Worm (Caenorhabditis elegans): ENCODE results near the gene cox-17.

The cox-17 gene

DNA sequence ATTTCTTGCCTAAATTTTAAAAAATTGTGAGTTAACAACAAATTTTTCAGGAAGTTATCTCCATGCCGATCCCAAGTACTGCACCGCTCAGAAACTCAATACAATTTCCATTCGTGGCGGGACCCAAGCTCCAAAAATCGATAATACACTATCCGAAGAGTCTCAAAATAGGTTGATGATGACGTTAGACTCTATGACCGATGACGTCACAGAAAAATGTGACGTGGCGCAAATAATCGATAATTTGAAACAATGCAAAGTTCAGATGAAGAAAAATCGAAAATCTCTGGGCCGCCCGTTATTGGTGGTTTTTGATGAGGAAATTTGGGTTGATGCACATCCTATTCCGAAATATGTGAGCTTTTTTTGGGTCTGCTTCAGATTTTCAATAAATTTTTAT, 6.5 kb upstream of the cox-17 start:
- TF ChIP-seq ceh-28 (tag; optimal IDR thresholded peaks at IDR 0.05) = peak; percentile 49
- TF ChIP-seq elt-2 (tag; optimal IDR thresholded peaks at IDR 0.05) = no peak
- no peak for TF ChIP-seq daf-12 (tag; optimal IDR thresholded peaks at IDR 0.05)
- no peak for TF ChIP-seq fos-1 (tag; optimal IDR thresholded peaks at IDR 0.05)

DNA sequence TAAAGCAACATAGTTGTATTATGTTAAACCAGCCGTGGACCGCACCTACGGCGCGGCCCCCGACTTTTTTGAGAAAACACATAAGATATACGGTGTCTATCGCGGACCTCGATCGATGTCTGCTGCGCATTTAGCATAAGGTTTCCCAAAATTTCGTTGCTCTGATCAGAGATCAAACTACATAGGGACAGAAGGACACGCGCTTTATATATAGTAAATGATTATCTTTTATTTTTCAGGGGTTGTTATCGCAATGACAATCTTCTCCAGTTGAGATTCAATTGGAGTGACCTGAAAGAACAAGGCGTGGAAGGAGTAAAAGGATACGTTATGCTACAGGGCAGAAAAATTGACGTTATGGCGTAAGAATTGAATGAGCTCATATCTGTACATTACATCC, 4.9 kb upstream of the cox-17 start:
- TF ChIP-seq elt-2 (tag; optimal IDR thresholded peaks at IDR 0.05) = peak; percentile 19

DNA sequence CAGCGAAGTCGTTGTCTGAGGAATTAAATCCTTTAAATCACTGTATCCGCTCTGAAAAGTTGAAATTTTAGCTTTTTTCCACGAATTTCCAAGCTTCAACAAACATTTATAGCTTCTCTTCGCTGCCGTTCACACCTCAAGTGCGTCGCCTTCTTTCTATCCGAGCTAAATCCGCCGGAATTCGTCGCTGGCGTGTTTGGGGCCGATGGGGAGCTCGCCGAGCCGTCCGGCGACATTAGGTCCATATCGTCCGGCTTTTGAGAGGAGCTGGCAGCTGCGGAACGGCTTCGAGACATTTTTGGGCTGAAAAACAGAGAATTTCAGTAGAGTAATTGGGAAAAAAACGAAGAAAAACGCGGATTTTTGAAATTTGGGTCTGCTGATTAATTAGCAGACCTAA, 3.0 kb upstream of the cox-17 start, which contains the start of gene mxl-2:
Gene mxl-2 (minus strand): TSS at position 303 of the 400 bp plus-strand sequence.
- no peak for TF ChIP-seq nhr-43 (tag; optimal IDR thresholded peaks at IDR 0.05; ENCODE audit: poor library complexity, severe bottlenecking)
- no peak for TF ChIP-seq zag-1 (tag; optimal IDR thresholded peaks at IDR 0.05)
- no peak for TF ChIP-seq fos-1 (tag; optimal IDR thresholded peaks at IDR 0.05)
- no peak for TF ChIP-seq skn-1 (tag; optimal IDR thresholded peaks at IDR 0.05)
- TF ChIP-seq R02D3.7 (tag; optimal IDR thresholded peaks at IDR 0.05) = no peak
- no peak for TF ChIP-seq nhr-76 (tag; optimal IDR thresholded peaks at IDR 0.05)
- TF ChIP-seq pqm-1 (tag; optimal IDR thresholded peaks at IDR 0.05) = no peak
- TF ChIP-seq ceh-16 (tag; optimal IDR thresholded peaks at IDR 0.05) = no peak
- TF ChIP-seq nhr-12 (tag; optimal IDR thresholded peaks at IDR 0.05) = no peak
- TF ChIP-seq fkh-10 (GFP tag; optimal IDR thresholded peaks at IDR 0.05) = no peak
- TF ChIP-seq ama-1 (optimal IDR thresholded peaks at IDR 0.05) = no peak
- no peak for TF ChIP-seq nhr-77 (tag; optimal IDR thresholded peaks at IDR 0.05)
- TF ChIP-seq elt-2 (tag; optimal IDR thresholded peaks at IDR 0.05) = no peak
- TF ChIP-seq egl-27 (tag; optimal IDR thresholded peaks at IDR 0.05) = no peak
- TF ChIP-seq mml-1 (tag; optimal IDR thresholded peaks at IDR 0.05) = no peak

DNA sequence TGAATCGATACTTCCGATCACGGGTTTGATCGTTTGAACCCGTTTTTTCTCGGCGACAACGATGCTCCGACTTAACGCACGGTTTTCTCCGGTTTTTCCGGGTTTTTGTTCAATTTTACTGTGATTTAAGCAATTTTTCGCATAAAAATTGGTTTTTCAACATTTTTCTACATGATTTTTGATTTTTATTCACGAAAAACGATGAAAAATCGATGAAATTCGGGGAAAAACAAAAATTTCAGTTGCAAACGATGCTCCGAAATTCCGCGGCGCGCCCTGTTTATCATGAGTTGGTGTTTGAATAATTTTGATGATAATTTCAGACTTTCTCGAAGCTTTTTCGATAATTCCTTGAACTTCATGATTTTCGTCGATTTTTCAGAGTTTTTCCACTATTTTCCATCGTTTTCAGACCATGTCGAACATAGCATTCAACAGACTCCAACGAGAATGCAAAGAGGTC, 2.3 kb upstream of the cox-17 start, which contains the start of gene ubc-20:
Gene ubc-20 (plus strand): TSS at position 413 of the 463 bp plus-strand sequence.
- TF ChIP-seq ama-1 (optimal IDR thresholded peaks at IDR 0.05) (no peak), sea-2 (GFP tag; optimal IDR thresholded peaks at IDR 0.05) (no peak), skn-1 (tag; optimal IDR thresholded peaks at IDR 0.05) (peak; percentile 14), pqm-1 (tag; optimal IDR thresholded peaks at IDR 0.05) (no peak), nhr-67 (tag; optimal IDR thresholded peaks at IDR 0.05) (no peak), nhr-28 (tag; optimal IDR thresholded peaks at IDR 0.05) (no peak), ceh-9 (tag; optimal IDR thresholded peaks at IDR 0.05) (no peak), mml-1 (tag; optimal IDR thresholded peaks at IDR 0.05) (no peak), jun-1 (tag; optimal IDR thresholded peaks at IDR 0.05) (no peak), nhr-11 (tag; optimal IDR thresholded peaks at IDR 0.05) (no peak), nhr-76 (tag; optimal IDR thresholded peaks at IDR 0.05) (no peak), ceh-82 (tag; optimal IDR thresholded peaks at IDR 0.05) (no peak), nhr-43 (tag; optimal IDR thresholded peaks at IDR 0.05; ENCODE audit: poor library complexity, severe bottlenecking) (no peak), lin-15B (tag; optimal IDR thresholded peaks at IDR 0.05) (peak; percentile 15), nhr-12 (tag; optimal IDR thresholded peaks at IDR 0.05) (no peak), hmg-11 (tag; optimal IDR thresholded peaks at IDR 0.05) (peak; percentile 39), nfya-1 (tag; optimal IDR thresholded peaks at IDR 0.05; ENCODE audit: insufficient read depth) (peak; percentile 29), ceh-16 (tag; optimal IDR thresholded peaks at IDR 0.05) (no peak), unc-62 (GFP tag; optimal IDR thresholded peaks at IDR 0.05) (no peak), nhr-237 (tag; optimal IDR thresholded peaks at IDR 0.05) (no peak), nhr-23 (tag; optimal IDR thresholded peaks at IDR 0.05) (no peak), snpc-4 (tag; optimal IDR thresholded peaks at IDR 0.05) (no peak), tbx-2 (tag; optimal IDR thresholded peaks at IDR 0.05) (no peak), zag-1 (tag; optimal IDR thresholded peaks at IDR 0.05) (no peak), pha-4 (tag; optimal IDR thresholded peaks at IDR 0.05) (peak; percentile 51), egl-5 (tag; optimal IDR thresholded peaks at IDR 0.05) (no peak), egl-27 (tag; optimal IDR thresholded peaks at IDR 0.05) (no peak), fkh-2 (tag; optimal IDR thresholded peaks at IDR 0.05) (no peak), eor-1 (tag; optimal IDR thresholded peaks at IDR 0.05) (no peak), elt-2 (tag; optimal IDR thresholded peaks at IDR 0.05) (peak; percentile 42), elt-3 (tag; optimal IDR thresholded peaks at IDR 0.05) (no peak), fos-1 (tag; optimal IDR thresholded peaks at IDR 0.05) (no peak), nhr-25 (tag; optimal IDR thresholded peaks at IDR 0.05) (no peak), ceh-28 (tag; optimal IDR thresholded peaks at IDR 0.05) (no peak)
